Fruit fly (Drosophila melanogaster) S2 (cell line): Measurements from ENCODE around the gene CG13033.
A peak's percentile ranks its signal among the peaks of the same experiment; 100 is the strongest.
"Not testable (repeated sequence)": the region's sequence is repeated elsewhere in the genome, so short reads cannot be mapped to it uniquely, and the experiment has no call there.

Experiments
- CG8478 ChIP-seq: fragments of >200 bp; optimal IDR thresholded peaks from 2 replicates; lab custom pipeline; 2018
- CTCF ChIP-seq, 2 experiments: fragments of >200 bp; optimal IDR thresholded peaks; 2 replicates each; lab custom pipeline; 2018

CG13033 gene

dm6 chr3L:16545511-16545910 lies at the start of gene CG13033:
Gene CG13033 (minus strand): TSS chr3L:16545628.
- TF ChIP-seq CG8478 (lab: Kevin White, UChicago) (no peak), CTCF (optimal IDR thresholded peaks at IDR 0.05; lab: Kevin White, UChicago) (no peak)

dm6 chr3L:16594922-16595518 lies 49.6 kb upstream of the CG13033 start, which contains the start of the genes spd-2 and Apl:
Gene spd-2 (minus strand): TSS chr3L:16595014.
Gene Apl (plus strand): TSS chr3L:16595181.
- TF ChIP-seq CTCF (optimal IDR thresholded peaks at IDR 0.05; lab: Kevin White, UChicago) (no peak), CG8478 (lab: Kevin White, UChicago) (no peak)

- TF ChIP-seq CG8478 (lab: Kevin White, UChicago) (no peak), CTCF (optimal IDR thresholded peaks at IDR 0.05; lab: Kevin White, UChicago) (no peak)
Measured at dm6 chr3L:16590860-16591259, 45.4 kb upstream of the CG13033 start, which contains the start of gene tra. Gene tra (minus strand): TSS chr3L:16591050.

- TF ChIP-seq CTCF (optimal IDR thresholded peaks at IDR 0.05; lab: Kevin White, UChicago) (peak in 1 of 2 experiments; percentile 31), CG8478 (lab: Kevin White, UChicago) (no peak)
Measured at dm6 chr3L:16587994-16588622, 42.7 kb upstream of the CG13033 start.

- TF ChIP-seq CG8478 (lab: Kevin White, UChicago) = no peak
- no peak for TF ChIP-seq CTCF (optimal IDR thresholded peaks at IDR 0.05; lab: Kevin White, UChicago)
Measured at dm6 chr3L:16586989-16587388, 41.6 kb upstream of the CG13033 start, which contains the start of the genes Syx8 and CG32163. Gene Syx8 (minus strand): TSS chr3L:16587057. Gene CG32163 (plus strand): TSS chr3L:16587157.

dm6 chr3L:16584074-16584578 lies 38.7 kb upstream of the CG13033 start, which contains the start of gene UQCR-C2:
Gene UQCR-C2 (plus strand): TSS chr3L:16584124.
- peak in 1 of 2 experiments; percentile 44 for TF ChIP-seq CTCF (optimal IDR thresholded peaks at IDR 0.05; lab: Kevin White, UChicago)
- no peak for TF ChIP-seq CG8478 (lab: Kevin White, UChicago)

- no peak for TF ChIP-seq CTCF (optimal IDR thresholded peaks at IDR 0.05; lab: Kevin White, UChicago)
- no peak for TF ChIP-seq CG8478 (lab: Kevin White, UChicago)
Measured at dm6 chr3L:16582678-16583315, 37.4 kb upstream of the CG13033 start, which contains the start of gene Rpn12. Gene Rpn12 (plus strand): TSS chr3L:16583028.

dm6 chr3L:16581201-16581705 lies 35.8 kb upstream of the CG13033 start, which contains the start of gene Smn:
Gene Smn (minus strand): TSS chr3L:16581547.
- TF ChIP-seq CTCF (optimal IDR thresholded peaks at IDR 0.05; lab: Kevin White, UChicago) = no peak
- TF ChIP-seq CG8478 (lab: Kevin White, UChicago) = no peak

dm6 chr3L:16580049-16580448 lies 34.6 kb upstream of the CG13033 start, which contains the start of gene nxf2:
Gene nxf2 (minus strand): TSS chr3L:16580306.
- TF ChIP-seq CG8478 (lab: Kevin White, UChicago) (no peak), CTCF (optimal IDR thresholded peaks at IDR 0.05; lab: Kevin White, UChicago) (no peak)

- peak in 1 of 2 experiments; percentile 7 for TF ChIP-seq CTCF (optimal IDR thresholded peaks at IDR 0.05; lab: Kevin White, UChicago)
- TF ChIP-seq CG8478 (lab: Kevin White, UChicago) = no peak
Measured at dm6 chr3L:16574307-16574946, 29.0 kb upstream of the CG13033 start, which contains the start of gene mbf1. Gene mbf1 (plus strand): TSS chr3L:16574436.

- not testable (repeated sequence) for TF ChIP-seq CG8478 (lab: Kevin White, UChicago); CTCF (optimal IDR thresholded peaks at IDR 0.05; lab: Kevin White, UChicago)
Measured at dm6 chr3L:16573234-16573633, 27.8 kb upstream of the CG13033 start, which contains the start of gene Mipp1. Gene Mipp1 (minus strand): TSS chr3L:16573334.

- TF ChIP-seq CTCF (optimal IDR thresholded peaks at IDR 0.05; lab: Kevin White, UChicago) (no peak), CG8478 (lab: Kevin White, UChicago) (no peak)
Measured at dm6 chr3L:16572208-16572607, 26.8 kb upstream of the CG13033 start.

dm6 chr3L:16571739-16572063 lies 26.3 kb upstream of the CG13033 start:
- no peak for TF ChIP-seq CG8478 (lab: Kevin White, UChicago)
- no peak for TF ChIP-seq CTCF (optimal IDR thresholded peaks at IDR 0.05; lab: Kevin White, UChicago)
